Worm (Caenorhabditis elegans) whole organism, mixed stage, embryonic: ENCODE data around the gene F19H6.5.

Experiments used
- M03D4.4 ChIP-seq: sonication (generic microtip); optimal IDR thresholded peaks from 2 replicates; lab custom pipeline; 2017; ENCODE audit warnings: mild to moderate bottlenecking, missing genetic modification characterization, missing compliant biosample characterization
- bed-3 ChIP-seq: fragments of 200-800 bp; sonication (Bioruptor generic); optimal IDR thresholded peaks from 3 replicates; lab custom pipeline; 2018; ENCODE audit warnings: mild to moderate bottlenecking, missing genetic modification characterization, moderate library complexity, missing compliant biosample characterization
- blmp-1 ChIP-seq: fragments of 150-350 bp; optimal IDR thresholded peaks from 2 replicates; lab custom pipeline; 2014; ENCODE audit warnings: missing biosample characterization, missing genetic modification characterization
- ceh-39 ChIP-seq: fragments of 150-350 bp; optimal IDR thresholded peaks from 2 replicates; lab custom pipeline; 2014; ENCODE audit warnings: missing biosample characterization, missing genetic modification characterization
- ceh-43 ChIP-seq: fragments of 200-800 bp; sonication (Bioruptor generic); optimal IDR thresholded peaks from 2 replicates; lab custom pipeline; 2018; ENCODE audit warnings: mild to moderate bottlenecking, missing genetic modification characterization, moderate library complexity, missing compliant biosample characterization
- ceh-83 ChIP-seq: fragments of 200-800 bp; sonication (Bioruptor generic); optimal IDR thresholded peaks from 2 replicates; lab custom pipeline; 2018; ENCODE audit warnings: mild to moderate bottlenecking, missing genetic modification characterization, missing compliant biosample characterization
- ces-1 ChIP-seq: fragments of 150-350 bp; optimal IDR thresholded peaks from 2 replicates; lab custom pipeline; 2014; ENCODE audit warnings: missing biosample characterization, missing genetic modification reagents, missing genetic modification characterization
- cnd-1 ChIP-seq: fragments of 200-800 bp; sonication (Bioruptor generic); optimal IDR thresholded peaks from 2 replicates; lab custom pipeline; 2018; ENCODE audit warnings: mild to moderate bottlenecking, missing genetic modification characterization, missing compliant biosample characterization
- drap-1 ChIP-seq: fragments of 200-800 bp; sonication (Bioruptor generic); optimal IDR thresholded peaks from 3 replicates; lab custom pipeline; 2018; ENCODE audit warnings: mild to moderate bottlenecking, missing genetic modification characterization, missing compliant biosample characterization
- elt-1 ChIP-seq: sonication (generic microtip); optimal IDR thresholded peaks from 2 replicates; lab custom pipeline; 2017; ENCODE audit warnings: missing genetic modification characterization, mild to moderate bottlenecking, missing compliant biosample characterization, antibody characterized with exemption, moderate library complexity, borderline replicate concordance; ENCODE audit not compliant: insufficient read depth
- elt-3 ChIP-seq: fragments of 150-350 bp; optimal IDR thresholded peaks from 2 replicates; lab custom pipeline; 2014; ENCODE audit warnings: missing biosample characterization, missing genetic modification characterization
- flh-1 ChIP-seq: fragments of 200-800 bp; sonication (Bioruptor generic); optimal IDR thresholded peaks from 2 replicates; lab custom pipeline; 2018; ENCODE audit warnings: mild to moderate bottlenecking, missing genetic modification characterization, moderate library complexity, missing compliant biosample characterization
- ham-2 ChIP-seq: fragments of 200-800 bp; sonication (Bioruptor generic); optimal IDR thresholded peaks from 2 replicates; lab custom pipeline; 2018; ENCODE audit warnings: mild to moderate bottlenecking, missing genetic modification characterization, missing compliant biosample characterization
- hlh-1 ChIP-seq: fragments of 150-350 bp; optimal IDR thresholded peaks from 2 replicates; lab custom pipeline; 2014; ENCODE audit warnings: missing biosample characterization, missing genetic modification reagents, missing genetic modification characterization
- lin-13 ChIP-seq: fragments of 150-350 bp; optimal IDR thresholded peaks from 2 replicates; lab custom pipeline; 2014; ENCODE audit warnings: missing biosample characterization, missing genetic modification characterization
- lin-32 ChIP-seq: fragments of 200-800 bp; sonication (Bioruptor generic); optimal IDR thresholded peaks from 2 replicates; lab custom pipeline; 2018; ENCODE audit warnings: mild to moderate bottlenecking, missing genetic modification characterization, missing compliant biosample characterization
- lsy-2 ChIP-seq: fragments of 150-350 bp; optimal IDR thresholded peaks from 2 replicates; lab custom pipeline; 2014; ENCODE audit warnings: missing biosample characterization, missing genetic modification characterization
- mab-5 ChIP-seq: fragments of 150-350 bp; optimal IDR thresholded peaks from 2 replicates; lab custom pipeline; 2014; ENCODE audit warnings: missing biosample characterization, missing genetic modification characterization
- mep-1 ChIP-seq: fragments of 150-350 bp; optimal IDR thresholded peaks from 2 replicates; lab custom pipeline; 2017; ENCODE audit warnings: missing biosample characterization, missing genetic modification reagents, missing genetic modification characterization, inconsistent platforms
- mls-2 ChIP-seq: sonication (generic microtip); optimal IDR thresholded peaks from 2 replicates; lab custom pipeline; 2016; ENCODE audit warnings: mild to moderate bottlenecking, missing genetic modification characterization, moderate library complexity, missing compliant biosample characterization
- nhr-12 ChIP-seq: fragments of 150-350 bp; optimal IDR thresholded peaks from 2 replicates; lab custom pipeline; 2014; ENCODE audit warnings: missing biosample characterization, missing genetic modification characterization
- nhr-2 ChIP-seq: fragments of 150-350 bp; optimal IDR thresholded peaks from 2 replicates; lab custom pipeline; 2014; ENCODE audit warnings: missing biosample characterization, missing genetic modification characterization
- nhr-237 ChIP-seq: fragments of 150-350 bp; optimal IDR thresholded peaks from 2 replicates; lab custom pipeline; 2014; ENCODE audit warnings: missing biosample characterization, missing genetic modification characterization
- nhr-28 ChIP-seq: fragments of 150-350 bp; optimal IDR thresholded peaks from 2 replicates; lab custom pipeline; 2014; ENCODE audit warnings: missing biosample characterization, missing genetic modification characterization
- pha-4 ChIP-seq: fragments of 150-350 bp; optimal IDR thresholded peaks from 2 replicates; lab custom pipeline; 2018; ENCODE audit warnings: missing biosample characterization, missing genetic modification reagents, missing genetic modification characterization
- sem-2 ChIP-seq: fragments of 200-800 bp; sonication (Bioruptor generic); optimal IDR thresholded peaks from 2 replicates; lab custom pipeline; 2018; ENCODE audit warnings: mild to moderate bottlenecking, missing genetic modification characterization, missing compliant biosample characterization
- snpc-4 ChIP-seq: fragments of 150-350 bp; optimal IDR thresholded peaks from 2 replicates; lab custom pipeline; 2014; ENCODE audit warnings: missing biosample characterization, missing genetic modification characterization
- sptf-1 ChIP-seq: sonication (generic microtip); optimal IDR thresholded peaks from 2 replicates; lab custom pipeline; 2017; ENCODE audit warnings: mild to moderate bottlenecking, missing genetic modification characterization, moderate library complexity, missing compliant biosample characterization
- unc-120 ChIP-seq: sonication (generic microtip); optimal IDR thresholded peaks from 2 replicates; lab custom pipeline; 2017; ENCODE audit warnings: missing genetic modification characterization, missing compliant biosample characterization; ENCODE audit not compliant: poor library complexity, severe bottlenecking
- unc-39 ChIP-seq: fragments of 150-350 bp; optimal IDR thresholded peaks from 2 replicates; lab custom pipeline; 2014; ENCODE audit warnings: missing biosample characterization, missing genetic modification characterization
- unc-62 ChIP-seq: fragments of 150-350 bp; optimal IDR thresholded peaks from 2 replicates; lab custom pipeline; 2014; ENCODE audit warnings: missing biosample characterization, missing genetic modification reagents, missing genetic modification characterization
- zip-8 ChIP-seq: fragments of 150-350 bp; optimal IDR thresholded peaks from 2 replicates; lab custom pipeline; 2014; ENCODE audit warnings: missing biosample characterization, missing genetic modification characterization
- ztf-11 ChIP-seq: fragments of 150-350 bp; optimal IDR thresholded peaks from 2 replicates; lab custom pipeline; 2014; ENCODE audit warnings: missing biosample characterization, missing genetic modification characterization

The F19H6.5 gene

ce11 chrX:12365388-12365787, 684 bp upstream of the F19H6.5 start, which contains the start of gene F19H6.4:
F19H6.4 (plus strand) TSS chrX:12365688.
- no peak for TF ChIP-seq nhr-2 (tag; lab: Kevin White, UChicago)
- TF ChIP-seq mab-5 (tag; lab: Kevin White, UChicago) = no peak
- no peak for TF ChIP-seq snpc-4 (tag; lab: Kevin White, UChicago)
- no peak for TF ChIP-seq nhr-12
- no peak for TF ChIP-seq unc-39 (tag; lab: Kevin White, UChicago)
- TF ChIP-seq ceh-43 (GFP tag; lab: Kevin White, UChicago) = no peak
- TF ChIP-seq lin-13 (tag; lab: Kevin White, UChicago) = no peak
- TF ChIP-seq sem-2 = no peak
- TF ChIP-seq sptf-1 (tag; lab: Kevin White, UChicago) = no peak
- TF ChIP-seq ztf-11 (tag; lab: Kevin White, UChicago) = no peak
- TF ChIP-seq nhr-28 (tag; lab: Kevin White, UChicago) = no peak
- TF ChIP-seq ham-2 (GFP tag; lab: Kevin White, UChicago) = no peak
- no peak for TF ChIP-seq mep-1 (tag; lab: Kevin White, UChicago)
- no peak for TF ChIP-seq ceh-39 (tag; lab: Kevin White, UChicago)
- no peak for TF ChIP-seq elt-3
- no peak for TF ChIP-seq bed-3 (GFP tag; lab: Kevin White, UChicago)
- TF ChIP-seq elt-1 (tag; lab: Kevin White, UChicago) = no peak
- no peak for TF ChIP-seq pha-4

ce11 chrX:12362951-12363486, 1.7 kb downstream of the F19H6.5 start:
- TF ChIP-seq mab-5 (tag; lab: Kevin White, UChicago) (peak; percentile 70), drap-1 (peak; percentile 63), nhr-12 (no peak), elt-3 (peak; percentile 67), nhr-28 (tag; lab: Kevin White, UChicago) (peak; percentile 21), cnd-1 (no peak), ceh-39 (tag; lab: Kevin White, UChicago) (peak; percentile 36), ces-1 (GFP tag; lab: Kevin White, UChicago) (peak; percentile 62), mep-1 (tag; lab: Kevin White, UChicago) (peak; percentile 49), pha-4 (peak; percentile 56), hlh-1 (tag; lab: Kevin White, UChicago) (peak; percentile 8), flh-1 (GFP tag; lab: Kevin White, UChicago) (no peak), lin-13 (tag; lab: Kevin White, UChicago) (no peak), ham-2 (GFP tag; lab: Kevin White, UChicago) (no peak), ceh-83 (GFP tag; lab: Kevin White, UChicago) (no peak), unc-120 (peak; percentile 7), nhr-237 (tag; lab: Kevin White, UChicago) (peak; percentile 99), sem-2 (no peak), nhr-2 (tag; lab: Kevin White, UChicago) (peak; percentile 30), zip-8 (no peak), unc-62 (GFP tag; lab: Kevin White, UChicago) (peak; percentile 61), lsy-2 (tag; lab: Kevin White, UChicago) (peak; percentile 81)
- TF ChIP-seq, all 35 proteins: peak for 14

- no peak for TF ChIP-seq hlh-1 (tag; lab: Kevin White, UChicago)
- TF ChIP-seq sem-2 = no peak
- TF ChIP-seq nhr-2 (tag; lab: Kevin White, UChicago) = no peak
- no peak for TF ChIP-seq mls-2 (tag; lab: Kevin White, UChicago)
- TF ChIP-seq lin-32 = no peak
- TF ChIP-seq mab-5 (tag; lab: Kevin White, UChicago) = no peak
- TF ChIP-seq elt-3 = no peak
- no peak for TF ChIP-seq ztf-11 (tag; lab: Kevin White, UChicago)
- no peak for TF ChIP-seq unc-120
- no peak for TF ChIP-seq ceh-83 (GFP tag; lab: Kevin White, UChicago)
- TF ChIP-seq drap-1 = no peak
- no peak for TF ChIP-seq snpc-4 (tag; lab: Kevin White, UChicago)
- TF ChIP-seq sptf-1 (tag; lab: Kevin White, UChicago) = no peak
- TF ChIP-seq ceh-43 (GFP tag; lab: Kevin White, UChicago) = no peak
Measured at ce11 chrX:12360444-12360843, 4.3 kb downstream of the F19H6.5 start, which contains the start of the genes nspc-15 and F19H6.6. nspc-15 (plus strand) TSS chrX:12360744. F19H6.6 (plus strand) TSS chrX:12360827.

- no peak for TF ChIP-seq sem-2
- no peak for TF ChIP-seq M03D4.4 (tag; lab: Kevin White, UChicago)
- TF ChIP-seq mab-5 (tag; lab: Kevin White, UChicago) = no peak
- no peak for TF ChIP-seq elt-1 (tag; lab: Kevin White, UChicago)
- TF ChIP-seq ces-1 (GFP tag; lab: Kevin White, UChicago) = no peak
- TF ChIP-seq nhr-28 (tag; lab: Kevin White, UChicago) = no peak
- no peak for TF ChIP-seq ceh-43 (GFP tag; lab: Kevin White, UChicago)
- no peak for TF ChIP-seq elt-3
- TF ChIP-seq zip-8 = no peak
- no peak for TF ChIP-seq lin-32
- no peak for TF ChIP-seq bed-3 (GFP tag; lab: Kevin White, UChicago)
- TF ChIP-seq blmp-1 (tag; lab: Kevin White, UChicago) = no peak
- TF ChIP-seq unc-39 (tag; lab: Kevin White, UChicago) = no peak
Measured at ce11 chrX:12358957-12359356, 5.7 kb downstream of the F19H6.5 start, which contains the start of gene nspc-14. nspc-14 (minus strand) TSS chrX:12359057.
